Fruit fly (Drosophila melanogaster): ENCODE data around the gene cDIP.

cDIP gene

dm6 chr3R:21199953-21200368, 39.1 kb upstream of the cDIP start (continued):
- TF ChIP-seq CG10267 (tag; optimal IDR thresholded peaks at IDR 0.05) (peak; percentile 4), lbe (GFP tag; optimal IDR thresholded peaks at IDR 0.05) (no peak), croc (GFP tag; conservative IDR thresholded peaks at IDR 0.05) (no peak), bigmax (GFP tag; optimal IDR thresholded peaks at IDR 0.05) (no peak), Tbp (GFP tag; optimal IDR thresholded peaks at IDR 0.05) (no peak), Ptx1 (GFP tag; IDR thresholded peaks at IDR 0.05) (peak; percentile 39), disco-r (GFP tag; optimal IDR thresholded peaks at IDR 0.05) (no peak), pan (optimal IDR thresholded peaks at IDR 0.05) (no peak), pan (GFP tag; optimal IDR thresholded peaks at IDR 0.05 in 1 of 2, IDR thresholded peaks at IDR 0.05 in 1 of 2) (peak in 1 of 2 experiments; percentile 49), Xbp1 (GFP tag; optimal IDR thresholded peaks at IDR 0.05) (peak; percentile 31), ro (GFP tag; IDR thresholded peaks at IDR 0.05) (no peak), repo (GFP tag; optimal IDR thresholded peaks at IDR 0.05) (no peak), CG10147 (GFP tag; optimal IDR thresholded peaks at IDR 0.05) (no peak), E2f1 (GFP tag; IDR thresholded peaks at IDR 0.05) (no peak), nerfin-1 (tag; optimal IDR thresholded peaks at IDR 0.05) (no peak), pum (GFP tag; optimal IDR thresholded peaks at IDR 0.05) (no peak), Side (GFP tag; optimal IDR thresholded peaks at IDR 0.05) (no peak), maf-S (GFP tag; optimal IDR thresholded peaks at IDR 0.05) (no peak), NfI (GFP tag; optimal IDR thresholded peaks at IDR 0.05) (peak; percentile 19), sna (GFP tag; IDR thresholded peaks at IDR 0.05; ENCODE audit: partially characterized antibody) (no peak), Spps (tag; optimal IDR thresholded peaks at IDR 0.05) (no peak)

- TF ChIP-seq dimm (GFP tag; IDR thresholded peaks at IDR 0.05) (no peak), CHES-1-like (GFP tag; optimal IDR thresholded peaks at IDR 0.05) (no peak), CG7963 (GFP tag; IDR thresholded peaks at IDR 0.05; ENCODE audit: partially characterized antibody) (no peak), CG12104 (GFP tag; optimal IDR thresholded peaks at IDR 0.05) (no peak), gsb (GFP tag; IDR thresholded peaks at IDR 0.05) (no peak), mld (GFP tag; IDR thresholded peaks at IDR 0.05; ENCODE audit: partially characterized antibody) (no peak), cad (GFP tag; optimal IDR thresholded peaks at IDR 0.05) (no peak), Optix (GFP tag; IDR thresholded peaks at IDR 0.05) (no peak), CG12219 (GFP tag; optimal IDR thresholded peaks at IDR 0.05) (no peak), mam (GFP tag; optimal IDR thresholded peaks at IDR 0.05) (no peak), Gsc (GFP tag; IDR thresholded peaks at IDR 0.05) (no peak), CG2678 (tag; optimal IDR thresholded peaks at IDR 0.05) (peak; percentile 21), Six4 (GFP tag; optimal IDR thresholded peaks at IDR 0.05) (no peak), CG12744 (GFP tag; optimal IDR thresholded peaks at IDR 0.05) (no peak), nerfin-1 (tag; optimal IDR thresholded peaks at IDR 0.05) (no peak), CG32532 (GFP tag; IDR thresholded peaks at IDR 0.05) (peak; percentile 7; the same call in 1 of the 2 replicates), inv (GFP tag; IDR thresholded peaks at IDR 0.05; ENCODE audit: partially characterized antibody) (no peak), z (GFP tag; IDR thresholded peaks at IDR 0.05) (no peak), sug (tag; optimal IDR thresholded peaks at IDR 0.05) (peak; percentile 82), CG18262 (tag; optimal IDR thresholded peaks at IDR 0.05) (no peak), maf-S (GFP tag; optimal IDR thresholded peaks at IDR 0.05) (no peak), CG11695 (GFP tag; IDR thresholded peaks at IDR 0.05) (no peak), CG15514 (GFP tag; optimal IDR thresholded peaks at IDR 0.05) (no peak), exex (tag; optimal IDR thresholded peaks at IDR 0.05) (peak; percentile 55), HLH4C (GFP tag; IDR thresholded peaks at IDR 0.05; ENCODE audit: partially characterized antibody) (no peak), sens (GFP tag) (peak; percentile 83), fd64A (GFP tag; optimal IDR thresholded peaks at IDR 0.05) (no peak), Stat92E (GFP tag; optimal IDR thresholded peaks at IDR 0.05) (no peak), Sox102F (GFP tag; optimal IDR thresholded peaks at IDR 0.05) (peak; percentile 7), CG17385 (GFP tag; optimal IDR thresholded peaks at IDR 0.05) (no peak), CG6654 (GFP tag; optimal IDR thresholded peaks at IDR 0.05) (no peak)
Measured at dm6 chr3R:21199085-21199899, 38.4 kb upstream of the cDIP start.

All from whole organism, embryonic.